Worm (Caenorhabditis elegans): ENCODE measurements around the gene srh-277.

DNA sequence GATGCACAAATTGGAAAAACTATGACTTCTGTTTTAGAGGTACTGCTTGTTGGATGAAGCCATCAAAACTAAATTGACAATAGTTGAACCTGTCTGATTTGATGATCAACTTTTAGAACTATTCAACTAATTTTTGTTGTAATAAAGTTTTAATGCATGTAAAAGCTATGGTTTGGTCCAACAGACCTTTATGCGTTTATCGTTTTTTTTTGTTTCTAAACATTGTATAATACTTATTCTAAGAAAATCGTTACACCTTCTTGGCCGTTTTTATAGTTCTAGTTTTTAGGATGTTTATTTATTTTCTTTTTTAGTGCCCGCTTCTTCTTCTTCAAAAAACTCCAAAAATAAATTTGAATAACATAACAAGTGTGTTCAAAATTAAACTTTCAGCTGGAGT is 19.3 kb upstream of the srh-277 start, which contains the start of gene F10A3.12:
- TF ChIP-seq flt-1 (GFP tag; IDR thresholded peaks at IDR 0.05) = no peak
- TF ChIP-seq sea-1 (GFP tag; conservative IDR thresholded peaks at IDR 0.05) = no peak
- no peak for TF ChIP-seq hmbx-1 (tag; optimal IDR thresholded peaks at IDR 0.05)
- TF ChIP-seq aly-1 (tag; optimal IDR thresholded peaks at IDR 0.05) = no peak
- no peak for TF ChIP-seq ama-1 (optimal IDR thresholded peaks at IDR 0.05)
- TF ChIP-seq tra-4 (tag; optimal IDR thresholded peaks at IDR 0.05) = no peak
- no peak for TF ChIP-seq tbx-11 (GFP tag; IDR thresholded peaks at IDR 0.05)
- no peak for TF ChIP-seq hmg-4 (GFP tag; optimal IDR thresholded peaks at IDR 0.05)
- no peak for TF ChIP-seq B0310.2 (tag; optimal IDR thresholded peaks at IDR 0.05)

Measured in whole organism, early embryonic.